Worm (Caenorhabditis elegans) whole organism, L1 larva: Measurements from ENCODE around the gene set-15.

Experiments
- ceh-88 ChIP-seq: fragments of 200-800 bp; sonication (Bioruptor generic); IDR thresholded peaks from 2 replicates; pipeline ENCODE4 v1.3.6; 2022; ENCODE audit warnings: missing genetic modification characterization, missing compliant biosample characterization
- lin-39 ChIP-seq: fragments of 150-350 bp; optimal IDR thresholded peaks from 2 replicates; lab custom pipeline; 2014; ENCODE audit warnings: missing biosample characterization, missing genetic modification reagents, missing genetic modification characterization
- nhr-237 ChIP-seq: fragments of 150-350 bp; optimal IDR thresholded peaks from 2 replicates; lab custom pipeline; 2014; ENCODE audit warnings: missing biosample characterization, missing genetic modification characterization
- nhr-28 ChIP-seq: fragments of 150-350 bp; optimal IDR thresholded peaks from 2 replicates; lab custom pipeline; 2014; ENCODE audit warnings: missing biosample characterization, missing genetic modification characterization
- nhr-90 ChIP-seq: sonication (generic microtip); optimal IDR thresholded peaks from 2 replicates; lab custom pipeline; 2016; ENCODE audit warnings: mild to moderate bottlenecking, missing genetic modification characterization, missing compliant biosample characterization; ENCODE audit not compliant: poor library complexity
- pqm-1 ChIP-seq: sonication (generic microtip); optimal IDR thresholded peaks from 3 replicates; lab custom pipeline; 2017; ENCODE audit warnings: missing biosample characterization, missing genetic modification characterization

DNA sequence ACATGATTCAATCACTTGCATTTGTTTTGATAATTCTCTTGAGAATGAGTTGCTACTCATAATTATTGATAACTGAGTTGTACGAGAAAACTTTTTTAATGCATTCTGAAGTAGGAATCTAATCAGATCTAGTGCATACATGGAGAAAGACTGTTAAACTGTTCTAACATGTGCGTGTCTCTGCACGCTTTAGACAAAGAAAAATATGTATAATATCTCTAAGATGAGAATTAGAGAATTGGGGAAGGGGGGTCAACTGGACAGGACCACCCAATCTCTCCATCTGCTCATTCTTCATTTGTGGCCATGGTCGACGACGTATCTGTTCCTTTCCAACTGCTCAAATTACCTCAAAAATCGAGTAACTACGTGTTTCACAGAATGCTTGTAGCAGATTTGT lies 42.8 kb downstream of the set-15 start, which contains the start of gene fbxb-78:
- no peak for TF ChIP-seq nhr-28 (tag; lab: Kevin White, UChicago)
- no peak for TF ChIP-seq pqm-1
- no peak for TF ChIP-seq nhr-237 (tag; lab: Kevin White, UChicago)
- TF ChIP-seq lin-39 (tag; lab: Kevin White, UChicago) = no peak
- no peak for TF ChIP-seq nhr-90 (tag; lab: Kevin White, UChicago)
- TF ChIP-seq ceh-88 = no peak
